Worm (Caenorhabditis elegans): ENCODE data around the gene Y22D7AR.14.

DNA sequence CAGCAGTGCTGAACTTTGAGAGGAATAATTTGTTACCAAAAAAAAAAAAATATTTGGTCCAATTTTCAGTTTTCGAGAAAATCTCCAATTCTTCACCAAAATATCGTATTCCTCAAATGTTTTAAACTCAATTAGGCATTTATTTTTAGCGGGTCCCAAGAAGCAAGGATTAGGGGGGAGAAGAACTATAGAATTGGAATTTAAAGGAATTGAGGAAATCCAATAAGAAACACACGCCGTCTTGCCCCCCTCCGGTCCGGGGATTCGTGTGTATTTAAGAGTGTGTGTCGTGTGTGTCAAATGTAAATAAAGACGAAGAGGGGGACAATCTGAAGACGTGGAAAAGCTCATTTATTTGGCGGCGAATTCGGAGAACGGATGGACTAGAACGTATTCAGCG lies 43.6 kb upstream of the Y22D7AR.14 start:
- TF ChIP-seq tab-1 (GFP tag; IDR thresholded peaks at IDR 0.05) (no peak), ztf-23 (GFP tag; IDR thresholded peaks at IDR 0.05) (no peak), med-1 (GFP tag; optimal IDR thresholded peaks at IDR 0.05; ENCODE audit: insufficient read depth) (no peak), cog-1 (tag; optimal IDR thresholded peaks at IDR 0.05) (no peak), ztf-29 (GFP tag; IDR thresholded peaks at IDR 0.05) (no peak), ref-1 (GFP tag; conservative IDR thresholded peaks at IDR 0.05) (no peak), flt-1 (GFP tag; IDR thresholded peaks at IDR 0.05) (no peak), T22C8.4 (GFP tag; IDR thresholded peaks at IDR 0.05) (no peak)
